Worm (Caenorhabditis elegans) whole organism, L2 larva: ENCODE measurements around the gene ilys-3.

Experiments
- C34F6.9 ChIP-seq: fragments of 150-350 bp; optimal IDR thresholded peaks from 2 replicates; lab custom pipeline; 2014; ENCODE audit warnings: missing biosample characterization, missing genetic modification characterization
- F13H6.1 ChIP-seq: sonication (generic microtip); optimal IDR thresholded peaks from 2 replicates; lab custom pipeline; 2016; ENCODE audit warnings: missing genetic modification characterization, missing compliant biosample characterization
- R02D3.7 ChIP-seq: fragments of 150-350 bp; optimal IDR thresholded peaks from 2 replicates; lab custom pipeline; 2014; ENCODE audit warnings: missing biosample characterization, missing genetic modification characterization
- Y55F3AM.14 ChIP-seq: fragments of 200-800 bp; sonication (Bioruptor generic); optimal IDR thresholded peaks from 2 replicates; lab custom pipeline; 2018; ENCODE audit warnings: mild to moderate bottlenecking, missing genetic modification characterization, missing compliant biosample characterization
- ZK546.5 ChIP-seq: sonication (generic microtip); optimal IDR thresholded peaks from 2 replicates; lab custom pipeline; 2017; ENCODE audit warnings: missing biosample characterization, missing genetic modification characterization
- alr-1 ChIP-seq: fragments of 150-350 bp; optimal IDR thresholded peaks from 2 replicates; lab custom pipeline; 2014; ENCODE audit warnings: missing biosample characterization, missing genetic modification characterization
- aly-2 ChIP-seq: fragments of 150-350 bp; optimal IDR thresholded peaks from 2 replicates; lab custom pipeline; 2014; ENCODE audit warnings: missing biosample characterization, missing genetic modification characterization
- ama-1 ChIP-seq: fragments of 150-350 bp; optimal IDR thresholded peaks from 2 replicates; lab custom pipeline; 2018; ENCODE audit warnings: inconsistent platforms
- blmp-1 ChIP-seq: sonication (generic microtip); optimal IDR thresholded peaks from 2 replicates; lab custom pipeline; 2017; ENCODE audit warnings: missing genetic modification characterization, mild to moderate bottlenecking, missing compliant biosample characterization, antibody characterized with exemption, moderate library complexity; ENCODE audit not compliant: insufficient read depth
- ceh-82 ChIP-seq: fragments of 150-350 bp; optimal IDR thresholded peaks from 2 replicates; lab custom pipeline; 2014; ENCODE audit warnings: missing biosample characterization, missing genetic modification characterization
- elt-1 ChIP-seq: fragments of 150-350 bp; optimal IDR thresholded peaks from 2 replicates; lab custom pipeline; 2014; ENCODE audit warnings: missing biosample characterization, missing genetic modification characterization
- elt-3 ChIP-seq: sonication (generic microtip); optimal IDR thresholded peaks from 2 replicates; lab custom pipeline; 2017; ENCODE audit warnings: missing biosample characterization, missing genetic modification characterization
- gmeb-1 ChIP-seq: fragments of 150-350 bp; optimal IDR thresholded peaks from 2 replicates; lab custom pipeline; 2014; ENCODE audit warnings: missing biosample characterization, missing genetic modification characterization
- lin-11 ChIP-seq: fragments of 150-350 bp; sonication (generic microtip); optimal IDR thresholded peaks from 2 replicates; lab custom pipeline; 2014; ENCODE audit warnings: missing biosample characterization, missing genetic modification characterization, inconsistent platforms, mixed read lengths
- lin-13 ChIP-seq: fragments of 150-350 bp; optimal IDR thresholded peaks from 2 replicates; lab custom pipeline; 2014; ENCODE audit warnings: missing biosample characterization, missing genetic modification reagents, missing genetic modification characterization
- lin-39 ChIP-seq: fragments of 150-350 bp; optimal IDR thresholded peaks from 2 replicates; lab custom pipeline; 2014; ENCODE audit warnings: missing biosample characterization, missing genetic modification reagents, missing genetic modification characterization
- lsy-2 ChIP-seq, 2 experiments: fragments of 150-350 bp in 1 of 2; sonication (generic microtip) in 1 of 2; optimal IDR thresholded peaks; 2 replicates each; lab custom pipeline; 2014 to 2017; ENCODE audit warnings: missing biosample characterization in 2 of 2, missing genetic modification characterization in 2 of 2
- mbf-1 ChIP-seq: sonication (generic microtip); optimal IDR thresholded peaks from 2 replicates; lab custom pipeline; 2017; ENCODE audit warnings: missing biosample characterization, missing genetic modification characterization
- mdl-1 ChIP-seq, 2 experiments: fragments of 150-350 bp in 1 of 2; sonication (generic microtip) in 1 of 2; optimal IDR thresholded peaks; 2 replicates each; lab custom pipeline; 2017; ENCODE audit warnings: missing biosample characterization in 2 of 2, missing genetic modification characterization in 2 of 2
- nhr-10 ChIP-seq: sonication (generic microtip); optimal IDR thresholded peaks from 2 replicates; lab custom pipeline; 2017; ENCODE audit warnings: missing biosample characterization, missing genetic modification characterization
- nhr-12 ChIP-seq: fragments of 150-350 bp; optimal IDR thresholded peaks from 2 replicates; lab custom pipeline; 2014; ENCODE audit warnings: missing biosample characterization, missing genetic modification characterization
- nhr-129 ChIP-seq: fragments of 150-350 bp; optimal IDR thresholded peaks from 2 replicates; lab custom pipeline; 2014; ENCODE audit warnings: missing biosample characterization, missing genetic modification characterization
- nhr-21 ChIP-seq: fragments of 150-350 bp; optimal IDR thresholded peaks from 2 replicates; lab custom pipeline; 2014; ENCODE audit warnings: missing biosample characterization, missing genetic modification characterization
- nhr-237 ChIP-seq: fragments of 150-350 bp; optimal IDR thresholded peaks from 2 replicates; lab custom pipeline; 2014; ENCODE audit warnings: missing biosample characterization, missing genetic modification characterization
- nhr-6 ChIP-seq: fragments of 150-350 bp; optimal IDR thresholded peaks from 2 replicates; lab custom pipeline; 2014; ENCODE audit warnings: missing biosample characterization, missing genetic modification characterization
- nhr-77 ChIP-seq: fragments of 150-350 bp; optimal IDR thresholded peaks from 2 replicates; lab custom pipeline; 2014; ENCODE audit warnings: missing biosample characterization, missing genetic modification characterization
- sem-4 ChIP-seq: fragments of 150-350 bp; optimal IDR thresholded peaks from 2 replicates; lab custom pipeline; 2014; ENCODE audit warnings: missing biosample characterization, missing genetic modification reagents, missing genetic modification characterization
- sma-3 ChIP-seq: sonication (generic microtip); optimal IDR thresholded peaks from 2 replicates; lab custom pipeline; 2016; ENCODE audit warnings: missing genetic modification reagents, missing genetic modification characterization, missing compliant biosample characterization
- snpc-4 ChIP-seq: fragments of 150-350 bp; optimal IDR thresholded peaks from 2 replicates; lab custom pipeline; 2014; ENCODE audit warnings: missing biosample characterization, missing genetic modification characterization
- unc-39 ChIP-seq: fragments of 150-350 bp; optimal IDR thresholded peaks from 2 replicates; lab custom pipeline; 2014; ENCODE audit warnings: missing biosample characterization, missing genetic modification characterization
- unc-55 ChIP-seq: fragments of 150-350 bp; sonication (generic microtip); optimal IDR thresholded peaks from 3 replicates; lab custom pipeline; 2014; ENCODE audit warnings: missing biosample characterization, missing genetic modification reagents, missing genetic modification characterization
- unc-62 ChIP-seq: fragments of 150-350 bp; optimal IDR thresholded peaks from 2 replicates; lab custom pipeline; 2014; ENCODE audit warnings: missing biosample characterization, missing genetic modification reagents, missing genetic modification characterization
- zag-1 ChIP-seq: fragments of 150-350 bp; optimal IDR thresholded peaks from 2 replicates; lab custom pipeline; 2014; ENCODE audit warnings: missing biosample characterization, missing genetic modification characterization
- ztf-1 ChIP-seq: fragments of 200-800 bp; sonication (Bioruptor generic); conservative IDR thresholded peaks from 2 replicates; pipeline ENCODE4 v1.3.6; 2022; ENCODE audit warnings: missing genetic modification characterization, missing compliant biosample characterization
- ztf-11 ChIP-seq: sonication (generic microtip); optimal IDR thresholded peaks from 2 replicates; lab custom pipeline; 2017; ENCODE audit warnings: missing biosample characterization, missing genetic modification characterization
- ztf-4 ChIP-seq: fragments of 150-350 bp; optimal IDR thresholded peaks from 2 replicates; lab custom pipeline; 2014; ENCODE audit warnings: missing biosample characterization, missing genetic modification characterization

ilys-3 gene

ce11 chrIV:2451233-2451632, 13.0 kb upstream of the ilys-3 start, which contains the start of gene C45G7.13:
Gene C45G7.13 (minus strand): TSS chrIV:2451333.
- TF ChIP-seq unc-55 (GFP tag; lab: Kevin White, UChicago) (no peak), nhr-21 (tag; lab: Kevin White, UChicago) (no peak), sem-4 (tag; lab: Kevin White, UChicago) (no peak), R02D3.7 (tag; lab: Kevin White, UChicago) (no peak), mbf-1 (tag; lab: Kevin White, UChicago) (no peak), ama-1 (lab: Kevin White, UChicago) (no peak), aly-2 (tag; lab: Kevin White, UChicago) (no peak), snpc-4 (no peak), nhr-77 (tag; lab: Kevin White, UChicago) (no peak), nhr-12 (tag; lab: Kevin White, UChicago) (no peak), gmeb-1 (no peak), unc-62 (GFP tag; lab: Kevin White, UChicago) (no peak), C34F6.9 (tag; lab: Kevin White, UChicago) (no peak)

- no peak for TF ChIP-seq nhr-129 (tag; lab: Kevin White, UChicago)
- TF ChIP-seq ztf-1 (GFP tag; lab: Robert Waterston, UW), result no peak
- no peak for TF ChIP-seq C34F6.9 (tag; lab: Kevin White, UChicago)
- no peak for TF ChIP-seq lin-11
- TF ChIP-seq blmp-1 (tag; lab: Kevin White, UChicago), result no peak
- no peak for TF ChIP-seq ztf-4 (tag; lab: Kevin White, UChicago)
These were observed 12.6 kb upstream of the ilys-3 start for ce11 chrIV:2451655-2452054.

ce11 chrIV:2455128-2455527, 9.1 kb upstream of the ilys-3 start:
- TF ChIP-seq nhr-6 (tag; lab: Kevin White, UChicago) (no peak), sem-4 (tag; lab: Kevin White, UChicago) (no peak), Y55F3AM.14 (GFP tag; lab: Kevin White, UChicago) (no peak), ztf-4 (tag; lab: Kevin White, UChicago) (no peak), ztf-11 (tag; lab: Kevin White, UChicago) (no peak), unc-62 (GFP tag; lab: Kevin White, UChicago) (no peak), alr-1 (tag; lab: Kevin White, UChicago) (no peak), blmp-1 (tag; lab: Kevin White, UChicago) (no peak)

ce11 chrIV:2461396-2461795, 2.9 kb upstream of the ilys-3 start:
- no peak for TF ChIP-seq elt-1
- no peak for TF ChIP-seq blmp-1 (tag; lab: Kevin White, UChicago)
- no peak for TF ChIP-seq sma-3 (GFP tag; lab: Kevin White, UChicago)
- no peak for TF ChIP-seq zag-1 (tag; lab: Kevin White, UChicago)
- TF ChIP-seq aly-2 (tag; lab: Kevin White, UChicago), result no peak

ce11 chrIV:2463311-2463710, 945 bp upstream of the ilys-3 start, which contains the start of gene cdh-10:
Gene cdh-10 (minus strand): TSS chrIV:2463369.
- TF ChIP-seq R02D3.7 (tag; lab: Kevin White, UChicago), result no peak
- no peak for TF ChIP-seq unc-55 (GFP tag; lab: Kevin White, UChicago)
- no peak for TF ChIP-seq unc-39 (tag; lab: Kevin White, UChicago)
- no peak for TF ChIP-seq F13H6.1 (tag; lab: Kevin White, UChicago)
- TF ChIP-seq ZK546.5 (tag; lab: Kevin White, UChicago), result no peak
- no peak for TF ChIP-seq nhr-237
- no peak for TF ChIP-seq ceh-82 (tag; lab: Kevin White, UChicago)
- no peak for TF ChIP-seq alr-1 (tag; lab: Kevin White, UChicago)
- TF ChIP-seq lin-13 (GFP tag; lab: Kevin White, UChicago), result no peak
- TF ChIP-seq mdl-1 (tag; optimal IDR thresholded peaks at IDR 0.05; lab: Kevin White, UChicago), result no peak
- TF ChIP-seq Y55F3AM.14 (GFP tag; lab: Kevin White, UChicago), result no peak
- no peak for TF ChIP-seq lin-39 (tag; lab: Kevin White, UChicago)
- no peak for TF ChIP-seq nhr-10 (tag; lab: Kevin White, UChicago)
- TF ChIP-seq nhr-12 (tag; lab: Kevin White, UChicago), result no peak
- no peak for TF ChIP-seq lsy-2 (tag; optimal IDR thresholded peaks at IDR 0.05; lab: Kevin White, UChicago)
- TF ChIP-seq elt-3 (tag; lab: Kevin White, UChicago), result no peak
